Fruit fly (Drosophila melanogaster) whole organism, embryonic: ENCODE results near the gene CG12321.
A peak's percentile ranks its signal among the peaks of the same experiment; 100 is the strongest.

ENCODE experiments used
- Atf-2 ChIP-seq: fragments of 200-800 bp; sonication (Bioruptor generic); optimal IDR thresholded peaks from 2 replicates; lab custom pipeline; 2016; ENCODE audit warnings: missing biosample characterization, missing genetic modification characterization
- Awh ChIP-seq: fragments of 200-800 bp; sonication (Bioruptor generic); IDR thresholded peaks from 2 replicates; pipeline ENCODE4, ENCODE4 v1.3.6; 2022; ENCODE audit warnings: missing biosample characterization, missing genetic modification characterization
- BEAF-32 ChIP-seq: fragments of 200-800 bp; sonication (Bioruptor generic); optimal IDR thresholded peaks from 3 replicates; lab custom pipeline; 2017; ENCODE audit warnings: missing biosample characterization, missing genetic modification characterization, mild to moderate bottlenecking, moderate library complexity, missing genetic modification reagents
- Bteb2 ChIP-seq: fragments of 200-800 bp; sonication (Bioruptor generic); optimal IDR thresholded peaks from 2 replicates; lab custom pipeline; 2016; ENCODE audit warnings: missing biosample characterization, missing genetic modification characterization
- CG1024 ChIP-seq: fragments of 200-800 bp; sonication (Bioruptor generic); IDR thresholded peaks from 2 replicates; pipeline ENCODE4 v1.3.6; 2022; ENCODE audit warnings: missing biosample characterization, missing genetic modification characterization
- CG12769 ChIP-seq: fragments of 200-800 bp; sonication (Bioruptor generic); optimal IDR thresholded peaks from 2 replicates; lab custom pipeline; 2019; ENCODE audit warnings: missing biosample characterization, mild to moderate bottlenecking, missing genetic modification characterization, moderate library complexity
- CG16863 ChIP-seq: fragments of 200-800 bp; sonication (Bioruptor generic); optimal IDR thresholded peaks from 3 replicates; lab custom pipeline; 2016; ENCODE audit warnings: missing biosample characterization, missing genetic modification characterization
- CG1792 ChIP-seq: fragments of 200-800 bp; sonication (Bioruptor generic); optimal IDR thresholded peaks from 2 replicates; lab custom pipeline; 2016; ENCODE audit warnings: missing biosample characterization, missing genetic modification characterization
- CG2120 ChIP-seq: fragments of 200-800 bp; sonication (Bioruptor generic); optimal IDR thresholded peaks from 3 replicates; lab custom pipeline; 2016; ENCODE audit warnings: missing biosample characterization, missing genetic modification characterization
- CG3163 ChIP-seq: fragments of 200-800 bp; sonication (Bioruptor generic); optimal IDR thresholded peaks from 3 replicates; lab custom pipeline; 2016; ENCODE audit warnings: missing biosample characterization, missing genetic modification characterization
- CG32772 ChIP-seq: fragments of 200-800 bp; sonication (Bioruptor generic); IDR thresholded peaks from 2 replicates; pipeline ENCODE4 v1.3.6; 2022; ENCODE audit warnings: missing biosample characterization, missing genetic modification characterization
- CG33213 ChIP-seq: fragments of 200-800 bp; sonication (Bioruptor generic); optimal IDR thresholded peaks from 3 replicates; lab custom pipeline; 2016; ENCODE audit warnings: missing biosample characterization, missing genetic modification characterization
- CG4282 ChIP-seq: fragments of 200-800 bp; sonication (Bioruptor generic); optimal IDR thresholded peaks from 2 replicates; lab custom pipeline; 2016; ENCODE audit warnings: missing biosample characterization, missing genetic modification characterization
- CG4617 ChIP-seq: fragments of 200-800 bp; sonication (Bioruptor generic); optimal IDR thresholded peaks from 3 replicates; lab custom pipeline; 2016; ENCODE audit warnings: missing biosample characterization, missing genetic modification characterization, borderline replicate concordance
- CG6254 ChIP-seq: fragments of 200-800 bp; sonication (Bioruptor generic); optimal IDR thresholded peaks from 3 replicates; lab custom pipeline; 2017; ENCODE audit warnings: mild to moderate bottlenecking, missing biosample characterization, missing genetic modification reagents, missing genetic modification characterization
- CG8281 ChIP-seq: fragments of 200-800 bp; sonication (Bioruptor generic); optimal IDR thresholded peaks from 2 replicates; lab custom pipeline; 2018; ENCODE audit warnings: missing biosample characterization, mild to moderate bottlenecking, missing genetic modification characterization, moderate library complexity
- CG8290 ChIP-seq, 3 experiments: fragments of 200-800 bp; sonication (Bioruptor generic); optimal IDR thresholded peaks; 2 replicates each; lab custom pipeline; 2016 to 2019; ENCODE audit warnings: missing biosample characterization in 3 of 3, missing genetic modification characterization in 3 of 3, mild to moderate bottlenecking in 2 of 3, moderate library complexity in 1 of 3
- CG8359 ChIP-seq: fragments of 200-800 bp; sonication (Bioruptor generic); optimal IDR thresholded peaks from 2 replicates; lab custom pipeline; 2017; ENCODE audit warnings: missing biosample characterization, mild to moderate bottlenecking, missing genetic modification characterization, borderline replicate concordance
- CG9932 ChIP-seq: fragments of 200-800 bp; sonication (Bioruptor generic); IDR thresholded peaks from 2 replicates; pipeline ENCODE4 v1.3.6; 2022; ENCODE audit warnings: missing biosample characterization, missing genetic modification characterization
- CoRest ChIP-seq: fragments of 200-800 bp; sonication (Bioruptor generic); optimal IDR thresholded peaks from 3 replicates; lab custom pipeline; 2018; ENCODE audit warnings: missing biosample characterization, mild to moderate bottlenecking, missing genetic modification characterization, moderate library complexity
- Deaf1 ChIP-seq: fragments of 200-800 bp; optimal IDR thresholded peaks from 3 replicates; lab custom pipeline; 2019; ENCODE audit warnings: missing biosample characterization, mild to moderate bottlenecking, missing genetic modification characterization, moderate library complexity
- Dek ChIP-seq: fragments of 200-800 bp; sonication (Bioruptor generic); optimal IDR thresholded peaks from 3 replicates; lab custom pipeline; 2019; ENCODE audit warnings: missing biosample characterization, mild to moderate bottlenecking, missing genetic modification characterization, moderate library complexity
- Dfd ChIP-seq, 2 experiments: fragments of >200 bp; optimal IDR thresholded peaks; 2 replicates each; lab custom pipeline; 2017; ENCODE audit warnings: missing biosample characterization in 2 of 2, missing genetic modification characterization in 2 of 2
- Ets65A ChIP-seq: fragments of 200-800 bp; sonication (Bioruptor generic); peaks from one replicate; lab custom pipeline; 2016; ENCODE audit warnings: missing biosample characterization, missing genetic modification characterization
- H15 ChIP-seq: fragments of 200-800 bp; sonication (Bioruptor generic); IDR thresholded peaks from 3 replicates; pipeline ENCODE4 v1.3.6; 2022; ENCODE audit warnings: missing biosample characterization, missing genetic modification characterization
- Hr51 ChIP-seq, 2 experiments: fragments of 200-800 bp; sonication (Bioruptor generic); optimal IDR thresholded peaks; 2 replicates in 1 of 2; 3 replicates in 1 of 2; lab custom pipeline; 2016 to 2018; ENCODE audit warnings: missing biosample characterization in 2 of 2, missing genetic modification characterization in 2 of 2, mild to moderate bottlenecking in 1 of 2, moderate library complexity in 1 of 2
- NC2β ChIP-seq: fragments of 200-800 bp; sonication (Bioruptor generic); optimal IDR thresholded peaks from 2 replicates; lab custom pipeline; 2016; ENCODE audit warnings: missing biosample characterization, missing genetic modification characterization
- Sox100B ChIP-seq: fragments of 200-800 bp; sonication (Bioruptor generic); optimal IDR thresholded peaks from 3 replicates; lab custom pipeline; 2018; ENCODE audit warnings: missing biosample characterization, mild to moderate bottlenecking, missing genetic modification characterization
- Sox102F ChIP-seq: fragments of 200-800 bp; sonication (Bioruptor generic); optimal IDR thresholded peaks from 2 replicates; lab custom pipeline; 2018; ENCODE audit warnings: missing biosample characterization, mild to moderate bottlenecking, missing genetic modification characterization, moderate library complexity
- Vsx1 ChIP-seq: fragments of 200-800 bp; sonication (Bioruptor generic); optimal IDR thresholded peaks from 2 replicates; lab custom pipeline; 2017; ENCODE audit warnings: missing biosample characterization, mild to moderate bottlenecking, missing genetic modification characterization, missing genetic modification reagents
- al ChIP-seq: fragments of 200-800 bp; sonication (Bioruptor generic); IDR thresholded peaks from 2 replicates; pipeline ENCODE4 v1.3.6; 2022; ENCODE audit warnings: missing biosample characterization, missing genetic modification characterization
- bcd ChIP-seq: fragments of 200-800 bp; sonication (Bioruptor generic); optimal IDR thresholded peaks from 2 replicates; lab custom pipeline; 2017; ENCODE audit warnings: missing biosample characterization, mild to moderate bottlenecking, missing genetic modification characterization
- cwo ChIP-seq: fragments of 200-800 bp; sonication (Bioruptor generic); optimal IDR thresholded peaks from 3 replicates; lab custom pipeline; 2017; ENCODE audit warnings: missing biosample characterization, missing genetic modification characterization, mild to moderate bottlenecking, moderate library complexity, missing genetic modification reagents
- dati ChIP-seq: fragments of 200-800 bp; sonication (Bioruptor generic); IDR thresholded peaks from 2 replicates; pipeline ENCODE4 v1.3.6; 2022; ENCODE audit warnings: missing biosample characterization, missing genetic modification characterization
- dysf ChIP-seq: fragments of 200-800 bp; sonication (Bioruptor generic); IDR thresholded peaks from 3 replicates; pipeline ENCODE4 v1.3.6; 2022; ENCODE audit warnings: missing biosample characterization, missing genetic modification characterization
- esg ChIP-seq: fragments of 200-800 bp; sonication (Bioruptor generic); conservative IDR thresholded peaks from 2 replicates; pipeline ENCODE4 v1.3.6; 2022; ENCODE audit warnings: missing biosample characterization, missing genetic modification characterization
- fd102C ChIP-seq: fragments of 200-800 bp; sonication (Bioruptor generic); optimal IDR thresholded peaks from 2 replicates; lab custom pipeline; 2018; ENCODE audit warnings: missing biosample characterization, mild to moderate bottlenecking, missing genetic modification characterization, moderate library complexity
- gem ChIP-seq: fragments of 200-800 bp; sonication (Bioruptor generic); optimal IDR thresholded peaks from 2 replicates; lab custom pipeline; 2019; ENCODE audit warnings: missing biosample characterization, mild to moderate bottlenecking, missing genetic modification characterization, moderate library complexity
- insv ChIP-seq, 2 experiments: fragments of 200-800 bp; sonication (Bioruptor generic); optimal IDR thresholded peaks; 3 replicates each; lab custom pipeline; 2016 to 2018; ENCODE audit warnings: missing biosample characterization in 2 of 2, missing genetic modification characterization in 2 of 2
- jumu ChIP-seq: fragments of 200-800 bp; sonication (Bioruptor generic); optimal IDR thresholded peaks from 3 replicates; lab custom pipeline; 2016; ENCODE audit warnings: missing biosample characterization, missing genetic modification characterization
- knrl ChIP-seq: fragments of 200-800 bp; sonication (Bioruptor generic); IDR thresholded peaks from 3 replicates; pipeline ENCODE4 v1.3.6; 2022; ENCODE audit warnings: missing biosample characterization, missing genetic modification characterization; ENCODE audit not compliant: partially characterized antibody
- lilli ChIP-seq: fragments of 200-800 bp; sonication (Bioruptor generic); optimal IDR thresholded peaks from 3 replicates; lab custom pipeline; 2016; ENCODE audit warnings: missing biosample characterization, missing genetic modification characterization
- lmd ChIP-seq: fragments of 200-800 bp; sonication (Bioruptor generic); IDR thresholded peaks from 2 replicates; pipeline ENCODE4 v1.3.6; 2022; ENCODE audit warnings: missing biosample characterization, missing genetic modification characterization
- nom ChIP-seq: fragments of 200-800 bp; sonication (Bioruptor generic); optimal IDR thresholded peaks from 2 replicates; lab custom pipeline; 2017; ENCODE audit warnings: missing biosample characterization, missing genetic modification characterization, mild to moderate bottlenecking, moderate library complexity, missing genetic modification reagents
- phol ChIP-seq: fragments of 200-800 bp; sonication (Bioruptor generic); optimal IDR thresholded peaks from 3 replicates; lab custom pipeline; 2018; ENCODE audit warnings: missing biosample characterization, mild to moderate bottlenecking, missing genetic modification characterization, moderate library complexity
- pum ChIP-seq: fragments of 200-800 bp; sonication (Bioruptor generic); optimal IDR thresholded peaks from 2 replicates; lab custom pipeline; 2016; ENCODE audit warnings: missing biosample characterization, missing genetic modification characterization
- sim ChIP-seq: fragments of 200-800 bp; sonication (Bioruptor generic); IDR thresholded peaks from 2 replicates; pipeline ENCODE4 v1.3.6; 2022; ENCODE audit warnings: missing biosample characterization, missing genetic modification characterization
- slou ChIP-seq: fragments of 200-800 bp; sonication (Bioruptor generic); optimal IDR thresholded peaks from 3 replicates; lab custom pipeline; 2016; ENCODE audit warnings: missing biosample characterization, missing genetic modification characterization
- trem ChIP-seq: fragments of 200-800 bp; optimal IDR thresholded peaks from 3 replicates; lab custom pipeline; 2019; ENCODE audit warnings: missing biosample characterization, mild to moderate bottlenecking, missing genetic modification characterization, moderate library complexity
- zfh2 ChIP-seq: fragments of 200-800 bp; sonication (Bioruptor generic); optimal IDR thresholded peaks from 2 replicates; lab custom pipeline; 2016; ENCODE audit warnings: missing biosample characterization, missing genetic modification characterization

The CG12321 gene

DNA sequence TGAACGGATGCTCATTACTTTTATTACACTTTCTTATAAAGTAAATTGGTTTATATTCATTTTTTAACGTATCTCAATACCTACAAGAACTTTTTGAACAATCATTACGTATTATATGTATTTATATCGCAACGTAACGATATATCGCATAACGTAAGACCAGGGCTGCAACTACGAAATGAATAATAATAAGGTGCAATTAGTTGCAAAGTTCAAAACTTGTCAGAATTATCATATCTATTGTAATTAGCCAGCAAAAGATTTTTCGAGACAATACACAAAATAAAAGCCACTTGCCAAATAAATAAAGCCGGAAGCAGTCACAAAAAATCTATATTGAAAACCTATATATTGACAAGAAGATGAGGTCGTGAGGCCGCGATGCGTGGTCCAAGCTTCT, 26.8 kb upstream of the CG12321 start (continued):
- TF ChIP-seq H15 (GFP tag; lab: Robert Waterston, UW) (peak; percentile 25; the same call in 1 of the 3 replicates), Dfd (GFP tag; optimal IDR thresholded peaks at IDR 0.05; lab: Kevin White, UChicago) (no peak), lmd (GFP tag; lab: Robert Waterston, UW) (peak; percentile 25; the same call in 1 of the 2 replicates), zfh2 (GFP tag; lab: Kevin White, UChicago) (peak; percentile 57), CG16863 (GFP tag; lab: Kevin White, UChicago) (peak; percentile 12), bcd (GFP tag; lab: Kevin White, UChicago) (peak; percentile 20), CG1024 (GFP tag; lab: Robert Waterston, UW) (no peak), CG4282 (GFP tag; lab: Kevin White, UChicago) (peak; percentile 35), CG33213 (GFP tag; lab: Kevin White, UChicago) (peak; percentile 25), CG3163 (no peak), al (GFP tag; lab: Robert Waterston, UW) (0 out of 2 replicates have a peak, but pooled peaks have one; percentile 10), CG6254 (GFP tag; lab: Kevin White, UChicago) (peak; percentile 66), Hr51 (GFP tag; optimal IDR thresholded peaks at IDR 0.05; lab: Kevin White, UChicago) (peak in 1 of 2 experiments; percentile 19), insv (GFP tag; optimal IDR thresholded peaks at IDR 0.05; lab: Kevin White, UChicago) (no peak), CG1792 (GFP tag; lab: Kevin White, UChicago) (peak; percentile 2), CG9932 (GFP tag; lab: Robert Waterston, UW) (peak; percentile 65), CG8281 (tag; lab: Kevin White, UChicago) (no peak), trem (tag; lab: Kevin White, UChicago) (peak; percentile 20), jumu (peak; percentile 8), Dek (tag; lab: Kevin White, UChicago) (peak; percentile 23), CG8359 (no peak), pum (GFP tag; lab: Kevin White, UChicago) (peak; percentile 24), knrl (peak; percentile 72; the same call in 2 of the 3 replicates), phol (tag; lab: Kevin White, UChicago) (peak; percentile 37), CoRest (peak; percentile 37), CG12769 (tag; lab: Kevin White, UChicago) (no peak), Deaf1 (no peak), cwo (GFP tag; lab: Kevin White, UChicago) (no peak), Vsx1 (GFP tag; lab: Kevin White, UChicago) (no peak), dysf (GFP tag; lab: Robert Waterston, UW) (no peak), nom (GFP tag; lab: Kevin White, UChicago) (no peak), CG4617 (GFP tag; lab: Kevin White, UChicago) (no peak), CG8290 (GFP tag; optimal IDR thresholded peaks at IDR 0.05; lab: Kevin White, UChicago) (no peak), CG8290 (tag; optimal IDR thresholded peaks at IDR 0.05; lab: Kevin White, UChicago) (no peak), Bteb2 (GFP tag; lab: Kevin White, UChicago) (peak; percentile 23), Ets65A (GFP tag; lab: Kevin White, UChicago) (peak; percentile 92), CG2120 (GFP tag; lab: Kevin White, UChicago) (peak; percentile 75), sim (no peak), slou (no peak), Sox102F (peak; percentile 40), CG32772 (GFP tag; lab: Robert Waterston, UW) (no peak), gem (no peak), Sox100B (GFP tag; lab: Kevin White, UChicago) (no peak), fd102C (GFP tag; lab: Kevin White, UChicago) (no peak), BEAF-32 (GFP tag; lab: Kevin White, UChicago) (peak; percentile 70), esg (no peak; the same call in 1 of the 2 replicates), Atf-2 (GFP tag; lab: Kevin White, UChicago) (peak; percentile 40), Awh (GFP tag; lab: Robert Waterston, UW) (no peak), NC2β (GFP tag; lab: Kevin White, UChicago) (peak; percentile 19), lilli (GFP tag; lab: Kevin White, UChicago) (peak; percentile 68), dati (GFP tag; lab: Robert Waterston, UW) (no peak)
